Fruit fly (Drosophila melanogaster): ENCODE results near the gene zye.
A peak's percentile ranks its signal among the peaks of the same experiment; 100 is the strongest.

DNA sequence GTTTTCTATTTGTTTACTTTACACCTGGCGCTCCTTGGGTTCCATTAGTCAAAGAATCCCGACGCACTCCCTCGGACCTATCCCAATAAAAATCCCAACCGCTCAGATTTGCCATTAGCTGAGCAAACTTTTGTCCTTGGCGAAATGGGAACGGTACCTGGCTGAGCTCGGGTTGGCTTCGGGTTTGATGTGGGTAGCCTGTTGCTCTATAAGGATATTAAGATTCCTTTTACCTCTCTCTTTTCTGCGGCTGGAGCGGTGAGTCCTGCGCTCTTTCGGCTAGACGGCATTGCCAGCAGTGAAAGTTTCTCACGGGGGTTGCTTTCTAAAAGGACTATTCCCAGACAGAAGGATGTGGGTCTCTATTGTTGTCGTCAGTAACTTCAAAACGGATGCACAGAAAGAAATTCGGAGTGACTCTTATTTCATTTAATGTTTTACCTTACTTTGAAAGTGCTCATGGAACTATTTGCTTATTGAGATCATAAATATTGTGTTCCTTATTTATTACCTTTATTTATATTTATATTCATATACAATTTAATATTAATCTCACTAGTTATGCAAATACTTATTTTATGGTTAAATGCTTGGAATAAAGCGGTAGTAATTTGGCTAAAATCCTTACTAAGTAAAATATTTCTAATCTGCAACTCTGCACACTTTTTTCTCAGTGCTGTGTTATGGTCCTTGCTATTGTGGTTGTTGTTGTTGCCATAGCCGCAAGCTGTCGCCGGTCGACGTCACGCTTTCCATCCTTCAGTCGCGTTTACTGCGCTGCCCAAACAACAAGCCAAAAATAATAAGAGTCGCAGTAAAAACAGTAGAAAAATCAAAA, 28.4 kb downstream of the zye start, which contains the start of gene CG5910:
- TF ChIP-seq CG13204 (GFP tag; optimal IDR thresholded peaks at IDR 0.05) (no peak), CG12605 (GFP tag; IDR thresholded peaks at IDR 0.05) (no peak), CG10348 (GFP tag; IDR thresholded peaks at IDR 0.05) (no peak), CG8301 (tag; optimal IDR thresholded peaks at IDR 0.05) (no peak), CG32121 (GFP tag; IDR thresholded peaks at IDR 0.05) (peak; percentile 26; the same call in 1 of the 2 replicates), CG15710 (tag; optimal IDR thresholded peaks at IDR 0.05) (peak; percentile 84), EcR (GFP tag; optimal IDR thresholded peaks at IDR 0.05) (no peak), CG9948 (tag; optimal IDR thresholded peaks at IDR 0.05) (peak; percentile 84), fd96Ca (GFP tag; IDR thresholded peaks at IDR 0.05) (no peak), CG14655 (GFP tag; optimal IDR thresholded peaks at IDR 0.05) (no peak), rn (GFP tag; IDR thresholded peaks at IDR 0.05) (no peak)
